Worm (Caenorhabditis elegans) whole organism, late embryonic: Measurements from ENCODE around the gene C09G9.3.

Experiments used
- C08G9.2 ChIP-seq: sonication (generic microtip); optimal IDR thresholded peaks from 2 replicates; lab custom pipeline; 2016; ENCODE audit warnings: mild to moderate bottlenecking, missing genetic modification characterization, moderate library complexity, missing compliant biosample characterization
- C38D4.7 ChIP-seq: fragments of 200-800 bp; sonication (Bioruptor generic); optimal IDR thresholded peaks from 2 replicates; lab custom pipeline; 2018; ENCODE audit warnings: mild to moderate bottlenecking, missing genetic modification characterization, moderate library complexity, missing compliant biosample characterization
- F13H6.1 ChIP-seq: sonication (generic microtip); optimal IDR thresholded peaks from 2 replicates; lab custom pipeline; 2016; ENCODE audit warnings: missing genetic modification characterization, missing compliant biosample characterization
- K02D7.2 ChIP-seq: sonication (generic microtip); optimal IDR thresholded peaks from 2 replicates; lab custom pipeline; 2017; ENCODE audit warnings: mild to moderate bottlenecking, missing genetic modification characterization, missing compliant biosample characterization
- K09A11.1 ChIP-seq: sonication (generic microtip); optimal IDR thresholded peaks from 2 replicates; lab custom pipeline; 2017; ENCODE audit warnings: antibody characterized with exemption, mild to moderate bottlenecking, missing genetic modification characterization, missing compliant biosample characterization; ENCODE audit not compliant: insufficient read depth
- T23F11.4 ChIP-seq: fragments of 200-800 bp; sonication (Bioruptor generic); optimal IDR thresholded peaks from 2 replicates; lab custom pipeline; 2018; ENCODE audit warnings: mild to moderate bottlenecking, missing genetic modification characterization, missing compliant biosample characterization
- ahr-1 ChIP-seq: sonication (generic microtip); optimal IDR thresholded peaks from 2 replicates; lab custom pipeline; 2016; ENCODE audit warnings: missing genetic modification characterization, missing compliant biosample characterization
- ceh-18 ChIP-seq: sonication (generic microtip); optimal IDR thresholded peaks from 2 replicates; lab custom pipeline; 2016; ENCODE audit warnings: missing genetic modification characterization, missing compliant biosample characterization
- ceh-19 ChIP-seq: fragments of 200-800 bp; sonication (Bioruptor generic); optimal IDR thresholded peaks from 2 replicates; lab custom pipeline; 2018; ENCODE audit warnings: mild to moderate bottlenecking, missing genetic modification characterization, missing compliant biosample characterization
- ceh-24 ChIP-seq: sonication (generic microtip); optimal IDR thresholded peaks from 2 replicates; lab custom pipeline; 2016; ENCODE audit warnings: mild to moderate bottlenecking, missing genetic modification characterization, missing compliant biosample characterization
- ceh-34 ChIP-seq: sonication (generic microtip); optimal IDR thresholded peaks from 2 replicates; lab custom pipeline; 2016; ENCODE audit warnings: mild to moderate bottlenecking, missing genetic modification characterization, missing compliant biosample characterization
- ceh-45 ChIP-seq: fragments of 200-800 bp; sonication (Bioruptor generic); IDR thresholded peaks from 2 replicates; pipeline ENCODE4 v1.3.6; 2022; ENCODE audit warnings: missing genetic modification reagents, missing genetic modification characterization, missing compliant biosample characterization
- elt-2 ChIP-seq: sonication (generic microtip); optimal IDR thresholded peaks from 2 replicates; lab custom pipeline; 2016; ENCODE audit warnings: missing genetic modification reagents, missing genetic modification characterization, missing compliant biosample characterization
- elt-4 ChIP-seq: sonication (generic microtip); optimal IDR thresholded peaks from 2 replicates; lab custom pipeline; 2016; ENCODE audit warnings: missing genetic modification characterization, missing compliant biosample characterization
- eyg-1 ChIP-seq: sonication (generic microtip); optimal IDR thresholded peaks from 2 replicates; lab custom pipeline; 2016; ENCODE audit warnings: missing genotype, missing genetic modification characterization, missing compliant biosample characterization
- fkh-10 ChIP-seq: fragments of 150-350 bp; optimal IDR thresholded peaks from 2 replicates; lab custom pipeline; 2014; ENCODE audit warnings: missing biosample characterization, missing genetic modification reagents, missing genetic modification characterization
- gmeb-2 ChIP-seq: sonication (generic microtip); optimal IDR thresholded peaks from 2 replicates; lab custom pipeline; 2016; ENCODE audit warnings: missing genetic modification characterization, inconsistent platforms, missing compliant biosample characterization
- hlh-13 ChIP-seq: fragments of 200-800 bp; sonication (Bioruptor generic); optimal IDR thresholded peaks from 2 replicates; lab custom pipeline; 2018; ENCODE audit warnings: mild to moderate bottlenecking, missing genetic modification characterization, missing compliant biosample characterization
- hlh-30 ChIP-seq: sonication (generic microtip); optimal IDR thresholded peaks from 2 replicates; lab custom pipeline; 2017; ENCODE audit warnings: antibody characterized with exemption, missing genetic modification characterization, missing compliant biosample characterization; ENCODE audit not compliant: insufficient read depth
- hlh-8 ChIP-seq: sonication (generic microtip); optimal IDR thresholded peaks from 2 replicates; lab custom pipeline; 2016; ENCODE audit warnings: missing genotype, missing genetic modification characterization, missing compliant biosample characterization
- lim-6 ChIP-seq: sonication (generic microtip); optimal IDR thresholded peaks from 2 replicates; lab custom pipeline; 2016; ENCODE audit warnings: missing genetic modification characterization, missing compliant biosample characterization
- lin-11 ChIP-seq: fragments of 200-800 bp; sonication (Bioruptor generic); optimal IDR thresholded peaks from 2 replicates; lab custom pipeline; 2018; ENCODE audit warnings: mild to moderate bottlenecking, missing genetic modification characterization, missing compliant biosample characterization
- madf-2 ChIP-seq: sonication (generic microtip); optimal IDR thresholded peaks from 2 replicates; lab custom pipeline; 2017; ENCODE audit warnings: missing genetic modification characterization, missing compliant biosample characterization
- nfya-1 ChIP-seq: sonication (generic microtip); optimal IDR thresholded peaks from 2 replicates; lab custom pipeline; 2017; ENCODE audit warnings: missing genetic modification characterization, mild to moderate bottlenecking, missing compliant biosample characterization, antibody characterized with exemption, moderate library complexity
- nhr-232 ChIP-seq: sonication (generic microtip); optimal IDR thresholded peaks from 2 replicates; lab custom pipeline; 2016; ENCODE audit warnings: missing genetic modification characterization, missing compliant biosample characterization
- pag-3 ChIP-seq: sonication (generic microtip); optimal IDR thresholded peaks from 2 replicates; lab custom pipeline; 2016; ENCODE audit warnings: missing compliant biosample characterization, missing genetic modification characterization, borderline replicate concordance
- pat-9 ChIP-seq: fragments of 200-800 bp; sonication (Bioruptor generic); optimal IDR thresholded peaks from 2 replicates; lab custom pipeline; 2018; ENCODE audit warnings: mild to moderate bottlenecking, missing genetic modification characterization, moderate library complexity, missing compliant biosample characterization
- pha-4 ChIP-seq: fragments of 150-350 bp; optimal IDR thresholded peaks from 2 replicates; lab custom pipeline; 2018; ENCODE audit warnings: missing biosample characterization, missing genetic modification reagents, missing genetic modification characterization
- rnt-1 ChIP-seq: sonication (generic microtip); optimal IDR thresholded peaks from 2 replicates; lab custom pipeline; 2016; ENCODE audit warnings: missing genetic modification characterization, missing compliant biosample characterization
- sdc-2 ChIP-seq: sonication (generic microtip); optimal IDR thresholded peaks from 2 replicates; lab custom pipeline; 2016; ENCODE audit warnings: missing genotype, missing genetic modification characterization, missing compliant biosample characterization
- sox-2 ChIP-seq: fragments of 200-800 bp; sonication (Bioruptor generic); IDR thresholded peaks from 2 replicates; pipeline ENCODE4 v1.3.6; 2022; ENCODE audit warnings: missing genetic modification reagents, missing genetic modification characterization, missing compliant biosample characterization
- sox-4 ChIP-seq: sonication (generic microtip); optimal IDR thresholded peaks from 2 replicates; lab custom pipeline; 2017; ENCODE audit warnings: mild to moderate bottlenecking, missing genetic modification characterization, inconsistent platforms, missing compliant biosample characterization
- tbx-2 ChIP-seq: sonication (generic microtip); optimal IDR thresholded peaks from 2 replicates; lab custom pipeline; 2016; ENCODE audit warnings: missing genetic modification characterization, missing compliant biosample characterization
- tbx-7 ChIP-seq: sonication (generic microtip); optimal IDR thresholded peaks from 2 replicates; lab custom pipeline; 2016; ENCODE audit warnings: missing genotype, missing genetic modification characterization, missing compliant biosample characterization
- ttx-3 ChIP-seq: sonication (generic microtip); optimal IDR thresholded peaks from 2 replicates; lab custom pipeline; 2016; ENCODE audit warnings: missing genetic modification reagents, missing genetic modification characterization, missing compliant biosample characterization
- unc-42 ChIP-seq: sonication (generic microtip); optimal IDR thresholded peaks from 2 replicates; lab custom pipeline; 2016; ENCODE audit warnings: missing genotype, missing genetic modification characterization, missing compliant biosample characterization
- zip-5 ChIP-seq: sonication (generic microtip); optimal IDR thresholded peaks from 2 replicates; lab custom pipeline; 2016; ENCODE audit warnings: missing genetic modification characterization, missing compliant biosample characterization

Gene C09G9.3

ce11 chrIV:8850807-8851206 lies 22.1 kb downstream of the C09G9.3 start:
- TF ChIP-seq tbx-2 (tag; lab: Kevin White, UChicago) (peak; percentile 24), ceh-18 (tag; lab: Kevin White, UChicago) (peak; percentile 75), rnt-1 (tag; lab: Kevin White, UChicago) (peak; percentile 5), pag-3 (tag; lab: Kevin White, UChicago) (no peak), K09A11.1 (tag; lab: Kevin White, UChicago) (no peak)

ce11 chrIV:8848983-8849382 lies 23.9 kb downstream of the C09G9.3 start:
- TF ChIP-seq hlh-8 (tag; lab: Kevin White, UChicago) (no peak), ceh-45 (GFP tag; lab: Robert Waterston, UW) (no peak), ahr-1 (tag; lab: Kevin White, UChicago) (no peak), C08G9.2 (tag; lab: Kevin White, UChicago) (no peak), pat-9 (tag; lab: Kevin White, UChicago) (no peak), elt-4 (tag; lab: Kevin White, UChicago) (no peak), ceh-24 (no peak), tbx-7 (tag; lab: Kevin White, UChicago) (no peak), hlh-13 (no peak), F13H6.1 (tag; lab: Kevin White, UChicago) (no peak), eyg-1 (tag; lab: Kevin White, UChicago) (no peak), K02D7.2 (tag; lab: Kevin White, UChicago) (no peak), sox-4 (tag; lab: Kevin White, UChicago) (no peak), C38D4.7 (no peak), ceh-19 (GFP tag; lab: Kevin White, UChicago) (no peak), hlh-30 (no peak), sox-2 (no peak), pha-4 (tag; lab: Kevin White, UChicago) (no peak), lim-6 (no peak), fkh-10 (no peak)

- TF ChIP-seq lin-11 (tag; lab: Kevin White, UChicago) (no peak), pag-3 (tag; lab: Kevin White, UChicago) (no peak), sox-4 (tag; lab: Kevin White, UChicago) (no peak), ttx-3 (tag; lab: Kevin White, UChicago) (no peak), nhr-232 (tag; lab: Kevin White, UChicago) (no peak), unc-42 (no peak), sdc-2 (tag; lab: Kevin White, UChicago) (no peak), ceh-18 (tag; lab: Kevin White, UChicago) (no peak), nfya-1 (no peak), F13H6.1 (tag; lab: Kevin White, UChicago) (no peak), sox-2 (no peak), madf-2 (no peak), zip-5 (no peak), K02D7.2 (tag; lab: Kevin White, UChicago) (no peak), ceh-24 (no peak), ceh-34 (no peak), T23F11.4 (GFP tag; lab: Kevin White, UChicago) (no peak)
Observed at ce11 chrIV:8847918-8848317, 24.9 kb downstream of the C09G9.3 start, which contains the start of gene col-118. Gene col-118, plus strand, starts transcription at chrIV:8848218.

ce11 chrIV:8845922-8846321 lies 26.9 kb downstream of the C09G9.3 start:
- TF ChIP-seq gmeb-2 (tag; lab: Kevin White, UChicago) (no peak), elt-2 (tag; lab: Kevin White, UChicago) (peak; percentile 59)
